Worm (Caenorhabditis elegans) whole organism, young adult: Measurements from ENCODE around the gene T13H5.1.

Experiments used
- F10E7.11 ChIP-seq: sonication (generic microtip); optimal IDR thresholded peaks from 2 replicates; lab custom pipeline; 2017; ENCODE audit warnings: mild to moderate bottlenecking, missing genetic modification characterization, moderate library complexity, missing compliant biosample characterization
- ama-1 ChIP-seq, 3 experiments: fragments of 150-350 bp in 1 of 3; sonication (generic microtip) in 2 of 3; optimal IDR thresholded peaks; 2 replicates each; lab custom pipeline; 2014 to 2018; ENCODE audit warnings: missing biosample characterization in 2 of 3, missing genetic modification characterization in 2 of 3, missing genetic modification reagents in 2 of 3
- nhr-27 ChIP-seq: fragments of 200-800 bp; sonication (Bioruptor generic); optimal IDR thresholded peaks from 2 replicates; lab custom pipeline; 2018; ENCODE audit warnings: mild to moderate bottlenecking, missing genetic modification characterization, moderate library complexity, missing compliant biosample characterization

- TF ChIP-seq nhr-27 (tag; lab: Kevin White, UChicago) (no peak), ama-1 (optimal IDR thresholded peaks at IDR 0.05; lab: Kevin White, UChicago) (no peak), ama-1 (GFP tag; optimal IDR thresholded peaks at IDR 0.05; lab: Kevin White, UChicago) (no peak), F10E7.11 (tag; lab: Kevin White, UChicago) (no peak)
Observed at ce11 chrII:8440792-8441191, 68.1 kb downstream of the T13H5.1 start.
